Worm (Caenorhabditis elegans) whole organism, late embryonic: ENCODE measurements around the gene gmeb-1.

Experiments
- C08G9.2 ChIP-seq: sonication (generic microtip); optimal IDR thresholded peaks from 2 replicates; lab custom pipeline; 2016; ENCODE audit warnings: mild to moderate bottlenecking, missing genetic modification characterization, moderate library complexity, missing compliant biosample characterization
- F13H6.1 ChIP-seq: sonication (generic microtip); optimal IDR thresholded peaks from 2 replicates; lab custom pipeline; 2016; ENCODE audit warnings: missing genetic modification characterization, missing compliant biosample characterization
- K02D7.2 ChIP-seq: sonication (generic microtip); optimal IDR thresholded peaks from 2 replicates; lab custom pipeline; 2017; ENCODE audit warnings: mild to moderate bottlenecking, missing genetic modification characterization, missing compliant biosample characterization
- T23F11.4 ChIP-seq: fragments of 200-800 bp; sonication (Bioruptor generic); optimal IDR thresholded peaks from 2 replicates; lab custom pipeline; 2018; ENCODE audit warnings: mild to moderate bottlenecking, missing genetic modification characterization, missing compliant biosample characterization
- Y22D7AL.16 ChIP-seq: sonication (generic microtip); optimal IDR thresholded peaks from 2 replicates; lab custom pipeline; 2016; ENCODE audit warnings: missing genetic modification characterization, missing compliant biosample characterization
- ahr-1 ChIP-seq: sonication (generic microtip); optimal IDR thresholded peaks from 2 replicates; lab custom pipeline; 2016; ENCODE audit warnings: missing genetic modification characterization, missing compliant biosample characterization
- ceh-14 ChIP-seq: sonication (generic microtip); optimal IDR thresholded peaks from 2 replicates; lab custom pipeline; 2016; ENCODE audit warnings: missing genotype, missing genetic modification characterization, missing compliant biosample characterization
- ceh-2 ChIP-seq: sonication (generic microtip); optimal IDR thresholded peaks from 2 replicates; lab custom pipeline; 2016; ENCODE audit warnings: missing genotype, missing genetic modification characterization, missing compliant biosample characterization
- ceh-24 ChIP-seq: sonication (generic microtip); optimal IDR thresholded peaks from 2 replicates; lab custom pipeline; 2016; ENCODE audit warnings: mild to moderate bottlenecking, missing genetic modification characterization, missing compliant biosample characterization
- ceh-30 ChIP-seq: fragments of 150-350 bp; optimal IDR thresholded peaks from 2 replicates; lab custom pipeline; 2014; ENCODE audit warnings: missing biosample characterization, missing genetic modification characterization
- ceh-31 ChIP-seq: sonication (generic microtip); optimal IDR thresholded peaks from 2 replicates; lab custom pipeline; 2016; ENCODE audit warnings: missing genetic modification characterization, missing compliant biosample characterization
- ceh-48 ChIP-seq: sonication (generic microtip); optimal IDR thresholded peaks from 2 replicates; lab custom pipeline; 2016; ENCODE audit warnings: missing genetic modification characterization, inconsistent platforms, missing compliant biosample characterization
- ceh-6 ChIP-seq: fragments of 200-800 bp; sonication (Bioruptor generic); optimal IDR thresholded peaks from 2 replicates; lab custom pipeline; 2018; ENCODE audit warnings: mild to moderate bottlenecking, missing genetic modification characterization, missing compliant biosample characterization
- ceh-9 ChIP-seq: sonication (generic microtip); optimal IDR thresholded peaks from 2 replicates; lab custom pipeline; 2016; ENCODE audit warnings: mild to moderate bottlenecking, missing genetic modification characterization, inconsistent platforms, missing compliant biosample characterization
- che-1 ChIP-seq: sonication (generic microtip); optimal IDR thresholded peaks from 2 replicates; lab custom pipeline; 2016; ENCODE audit warnings: mild to moderate bottlenecking, missing genetic modification characterization, missing compliant biosample characterization
- elt-2 ChIP-seq: sonication (generic microtip); optimal IDR thresholded peaks from 2 replicates; lab custom pipeline; 2016; ENCODE audit warnings: missing genetic modification reagents, missing genetic modification characterization, missing compliant biosample characterization
- elt-4 ChIP-seq: sonication (generic microtip); optimal IDR thresholded peaks from 2 replicates; lab custom pipeline; 2016; ENCODE audit warnings: missing genetic modification characterization, missing compliant biosample characterization
- ets-4 ChIP-seq: sonication (generic microtip); optimal IDR thresholded peaks from 2 replicates; lab custom pipeline; 2016; ENCODE audit warnings: missing genetic modification characterization, missing compliant biosample characterization
- eyg-1 ChIP-seq: sonication (generic microtip); optimal IDR thresholded peaks from 2 replicates; lab custom pipeline; 2016; ENCODE audit warnings: missing genotype, missing genetic modification characterization, missing compliant biosample characterization
- fax-1 ChIP-seq: sonication (generic microtip); optimal IDR thresholded peaks from 2 replicates; lab custom pipeline; 2016; ENCODE audit warnings: missing genotype, missing genetic modification characterization, missing compliant biosample characterization
- fkh-10 ChIP-seq: fragments of 150-350 bp; optimal IDR thresholded peaks from 2 replicates; lab custom pipeline; 2014; ENCODE audit warnings: missing biosample characterization, missing genetic modification reagents, missing genetic modification characterization
- fkh-6 ChIP-seq: sonication (generic microtip); optimal IDR thresholded peaks from 2 replicates; lab custom pipeline; 2016; ENCODE audit warnings: missing genetic modification characterization, missing compliant biosample characterization
- gmeb-2 ChIP-seq: sonication (generic microtip); optimal IDR thresholded peaks from 2 replicates; lab custom pipeline; 2016; ENCODE audit warnings: missing genetic modification characterization, inconsistent platforms, missing compliant biosample characterization
- hlh-6 ChIP-seq: sonication (generic microtip); optimal IDR thresholded peaks from 2 replicates; lab custom pipeline; 2016; ENCODE audit warnings: missing genotype, missing genetic modification characterization, missing compliant biosample characterization
- lim-6 ChIP-seq: sonication (generic microtip); optimal IDR thresholded peaks from 2 replicates; lab custom pipeline; 2016; ENCODE audit warnings: missing genetic modification characterization, missing compliant biosample characterization
- madf-2 ChIP-seq: sonication (generic microtip); optimal IDR thresholded peaks from 2 replicates; lab custom pipeline; 2017; ENCODE audit warnings: missing genetic modification characterization, missing compliant biosample characterization
- mec-3 ChIP-seq: sonication (generic microtip); optimal IDR thresholded peaks from 2 replicates; lab custom pipeline; 2016; ENCODE audit warnings: borderline replicate concordance, missing genetic modification characterization, missing compliant biosample characterization
- npax-4 ChIP-seq: sonication (generic microtip); optimal IDR thresholded peaks from 2 replicates; lab custom pipeline; 2016; ENCODE audit warnings: missing genetic modification characterization, missing compliant biosample characterization
- pat-9 ChIP-seq: fragments of 200-800 bp; sonication (Bioruptor generic); optimal IDR thresholded peaks from 2 replicates; lab custom pipeline; 2018; ENCODE audit warnings: mild to moderate bottlenecking, missing genetic modification characterization, moderate library complexity, missing compliant biosample characterization
- pax-1 ChIP-seq: fragments of 150-350 bp; optimal IDR thresholded peaks from 2 replicates; lab custom pipeline; 2014; ENCODE audit warnings: missing biosample characterization, missing genetic modification characterization
- pha-2 ChIP-seq: sonication (generic microtip); optimal IDR thresholded peaks from 2 replicates; lab custom pipeline; 2017; ENCODE audit warnings: mild to moderate bottlenecking, missing genetic modification characterization, missing compliant biosample characterization
- pha-4 ChIP-seq: fragments of 150-350 bp; optimal IDR thresholded peaks from 2 replicates; lab custom pipeline; 2018; ENCODE audit warnings: missing biosample characterization, missing genetic modification reagents, missing genetic modification characterization
- pqm-1 ChIP-seq: sonication (generic microtip); optimal IDR thresholded peaks from 2 replicates; lab custom pipeline; 2016; ENCODE audit warnings: missing genetic modification characterization, missing compliant biosample characterization
- sox-4 ChIP-seq: sonication (generic microtip); optimal IDR thresholded peaks from 2 replicates; lab custom pipeline; 2017; ENCODE audit warnings: mild to moderate bottlenecking, missing genetic modification characterization, inconsistent platforms, missing compliant biosample characterization
- tbx-7 ChIP-seq: sonication (generic microtip); optimal IDR thresholded peaks from 2 replicates; lab custom pipeline; 2016; ENCODE audit warnings: missing genotype, missing genetic modification characterization, missing compliant biosample characterization
- ttx-3 ChIP-seq: sonication (generic microtip); optimal IDR thresholded peaks from 2 replicates; lab custom pipeline; 2016; ENCODE audit warnings: missing genetic modification reagents, missing genetic modification characterization, missing compliant biosample characterization
- unc-3 ChIP-seq, 2 experiments: fragments of 200-800 bp in 1 of 2; sonication (Bioruptor generic) in 1 of 2; sonication (generic microtip) in 1 of 2; conservative IDR thresholded peaks in 1 of 2; optimal IDR thresholded peaks in 1 of 2; 2 replicates each; pipeline versions ENCODE4 v1.3.6 to Lab custom; 2016 to 2022; ENCODE audit warnings: missing compliant biosample characterization in 2 of 2, missing genetic modification characterization in 2 of 2, missing genetic modification reagents in 1 of 2
- unc-42 ChIP-seq: sonication (generic microtip); optimal IDR thresholded peaks from 2 replicates; lab custom pipeline; 2016; ENCODE audit warnings: missing genotype, missing genetic modification characterization, missing compliant biosample characterization
- unc-55 ChIP-seq: sonication (generic microtip); optimal IDR thresholded peaks from 2 replicates; lab custom pipeline; 2017; ENCODE audit warnings: missing biosample characterization, missing genetic modification reagents, missing genetic modification characterization
- zip-5 ChIP-seq: sonication (generic microtip); optimal IDR thresholded peaks from 2 replicates; lab custom pipeline; 2016; ENCODE audit warnings: missing genetic modification characterization, missing compliant biosample characterization

Gene gmeb-1

DNA sequence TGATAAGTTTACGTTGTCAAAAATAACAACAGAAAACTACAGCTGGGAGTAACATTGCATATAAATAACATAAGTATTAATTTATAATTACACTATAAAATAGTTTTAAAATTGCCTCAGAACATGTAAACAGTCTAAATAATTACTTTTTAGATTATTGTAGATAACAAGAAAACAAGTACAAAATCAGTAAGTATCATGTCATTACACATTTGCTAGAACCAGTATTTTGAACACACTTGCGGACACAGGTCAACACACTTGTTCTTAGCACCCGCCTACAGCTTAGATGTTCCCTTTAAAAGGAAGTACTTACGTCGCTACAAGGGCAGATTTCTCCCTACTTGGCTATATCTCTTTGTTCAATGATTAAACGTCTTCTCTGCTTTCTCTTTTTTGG is 14.6 kb downstream of the gmeb-1 start, which contains the start of gene F23F1.2:
Gene F23F1.2, plus strand, starts transcription at position 301 of the 400 bp plus-strand sequence.
- TF ChIP-seq ceh-14 (no peak), T23F11.4 (GFP tag; lab: Kevin White, UChicago) (no peak), fkh-6 (tag; lab: Kevin White, UChicago) (no peak), sox-4 (tag; lab: Kevin White, UChicago) (no peak), pqm-1 (tag; lab: Kevin White, UChicago) (no peak), elt-4 (tag; lab: Kevin White, UChicago) (no peak), pax-1 (tag; lab: Kevin White, UChicago) (no peak), npax-4 (tag; lab: Kevin White, UChicago) (no peak), pha-2 (tag; lab: Kevin White, UChicago) (no peak), lim-6 (no peak), elt-2 (no peak), eyg-1 (tag; lab: Kevin White, UChicago) (no peak), zip-5 (no peak), Y22D7AL.16 (tag; lab: Kevin White, UChicago) (no peak), pat-9 (tag; lab: Kevin White, UChicago) (no peak)
- TF ChIP-seq, all 69 proteins: peak for 0

ce11 chrII:37213-37612 is 17.9 kb downstream of the gmeb-1 start, which contains the start of gene F23F1.6:
TSS of gene F23F1.6 (minus strand) at chrII:37313.
- no peak for TF ChIP-seq pat-9 (tag; lab: Kevin White, UChicago)
- TF ChIP-seq madf-2: no peak
- no peak for TF ChIP-seq Y22D7AL.16 (tag; lab: Kevin White, UChicago)
- no peak for TF ChIP-seq pha-4 (tag; lab: Kevin White, UChicago)
- TF ChIP-seq unc-55: no peak
- no peak for TF ChIP-seq F13H6.1 (tag; lab: Kevin White, UChicago)
- no peak for TF ChIP-seq unc-42

DNA sequence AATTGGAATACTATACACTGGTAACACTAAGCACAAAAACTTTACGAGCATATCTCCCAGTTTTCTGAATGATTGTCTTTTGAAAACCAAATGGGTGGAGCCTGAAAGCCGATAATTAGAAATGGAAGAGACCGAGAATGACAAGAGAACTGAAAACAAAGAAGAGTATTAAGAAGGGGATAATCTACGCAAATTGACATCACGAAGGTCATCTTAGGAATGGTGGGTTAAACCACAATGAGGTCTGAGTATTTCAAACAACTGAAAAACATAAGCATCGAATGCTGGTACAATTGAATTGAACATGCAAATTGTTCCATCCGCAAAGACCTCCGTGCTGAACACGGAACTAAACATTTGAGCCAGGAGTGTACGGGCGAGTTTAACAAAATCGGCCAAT is 20.1 kb downstream of the gmeb-1 start, which contains the start of gene spp-24:
Gene spp-24, minus strand, starts transcription at position 101 of the 400 bp plus-strand sequence.
- TF ChIP-seq gmeb-2 (tag; lab: Kevin White, UChicago) (no peak), unc-55 (no peak), fkh-10 (GFP tag; lab: Kevin White, UChicago) (no peak), ceh-48 (tag; lab: Kevin White, UChicago) (no peak), ceh-9 (no peak), C08G9.2 (no peak), ceh-14 (no peak), fkh-6 (tag; lab: Kevin White, UChicago) (no peak), pax-1 (tag; lab: Kevin White, UChicago) (no peak), ahr-1 (tag; lab: Kevin White, UChicago) (no peak), hlh-6 (no peak), pqm-1 (tag; lab: Kevin White, UChicago) (no peak), che-1 (tag; lab: Kevin White, UChicago) (no peak), unc-3 (GFP tag; conservative IDR thresholded peaks at IDR 0.05; lab: Robert Waterston, UW) (no peak), unc-3 (tag; optimal IDR thresholded peaks at IDR 0.05; lab: Kevin White, UChicago) (no peak), ceh-6 (GFP tag; lab: Kevin White, UChicago) (no peak), fax-1 (tag; lab: Kevin White, UChicago) (no peak), ceh-24 (tag; lab: Kevin White, UChicago) (no peak)

DNA sequence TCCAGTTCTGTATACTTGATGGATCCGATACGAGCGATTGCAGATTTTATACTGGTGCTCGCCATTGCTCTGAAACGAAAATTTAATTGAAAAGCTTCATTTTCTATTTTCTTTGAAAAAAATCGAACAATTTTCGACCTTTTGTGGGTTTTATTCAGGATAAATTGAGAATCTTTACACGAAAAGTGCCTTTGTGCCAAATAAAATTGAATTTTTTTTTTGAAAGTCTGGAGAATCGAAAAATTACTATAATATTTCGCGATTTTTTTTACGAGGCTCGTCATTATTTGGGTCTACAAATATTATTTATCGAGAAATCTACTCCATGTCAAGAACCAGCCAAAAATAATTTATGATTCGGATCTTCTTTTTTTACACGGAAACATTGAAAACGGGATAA is 22.6 kb downstream of the gmeb-1 start, which contains the start of gene F23F1.10:
Gene F23F1.10, minus strand, starts transcription at position 69 of the 400 bp plus-strand sequence.
- TF ChIP-seq ceh-30: no peak
- no peak for TF ChIP-seq hlh-6
- TF ChIP-seq ceh-2 (tag; lab: Kevin White, UChicago): no peak
- TF ChIP-seq ets-4 (tag; lab: Kevin White, UChicago): no peak
- TF ChIP-seq tbx-7 (tag; lab: Kevin White, UChicago): no peak
- no peak for TF ChIP-seq K02D7.2
- no peak for TF ChIP-seq unc-42
- no peak for TF ChIP-seq pha-2 (tag; lab: Kevin White, UChicago)
- no peak for TF ChIP-seq ceh-14
- no peak for TF ChIP-seq pax-1 (tag; lab: Kevin White, UChicago)
- TF ChIP-seq elt-4 (tag; lab: Kevin White, UChicago): no peak
- no peak for TF ChIP-seq C08G9.2
- TF ChIP-seq ceh-6 (GFP tag; lab: Kevin White, UChicago): no peak
- TF ChIP-seq ceh-31 (tag; lab: Kevin White, UChicago): no peak
- no peak for TF ChIP-seq madf-2
- TF ChIP-seq ahr-1 (tag; lab: Kevin White, UChicago): no peak
- TF ChIP-seq mec-3: no peak
- TF ChIP-seq ttx-3 (tag; lab: Kevin White, UChicago): no peak
- TF ChIP-seq, all 69 proteins: peak for 0
